Fruit fly (Drosophila melanogaster): ENCODE measurements around the gene Jwa.

DNA sequence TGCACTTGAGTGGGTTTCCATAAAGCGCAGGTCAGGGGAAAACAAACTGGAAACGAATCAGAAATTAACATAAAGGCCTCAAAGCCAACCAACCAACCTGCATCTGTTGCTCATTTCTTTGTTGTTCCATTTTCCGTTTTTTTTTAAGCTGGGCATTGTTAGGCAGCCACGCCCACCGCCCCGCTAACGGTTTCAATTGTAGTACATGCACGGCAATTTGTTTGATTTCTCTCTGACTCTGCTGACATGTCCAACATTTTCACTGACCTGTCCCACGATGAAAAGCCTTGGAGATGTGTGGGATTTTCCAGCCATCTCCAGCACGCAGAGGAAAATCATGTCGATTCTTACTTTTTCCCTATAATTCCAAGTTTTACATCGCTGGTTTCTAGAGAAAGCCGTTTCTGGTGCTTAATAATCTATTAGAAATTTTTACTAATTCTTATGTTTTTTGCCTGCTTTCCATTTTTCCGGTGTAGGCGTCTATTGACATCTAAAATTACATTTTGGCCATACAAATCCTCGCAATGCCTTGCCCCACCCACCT lies 48.7 kb downstream of the Jwa start:
- no peak for TF ChIP-seq Eip74EF (GFP tag; optimal IDR thresholded peaks at IDR 0.05)
- no peak for TF ChIP-seq Hmr (GFP tag; optimal IDR thresholded peaks at IDR 0.05)
- no peak for TF ChIP-seq pan (optimal IDR thresholded peaks at IDR 0.05)
- no peak for TF ChIP-seq pan (GFP tag; optimal IDR thresholded peaks at IDR 0.05 in 1 of 2, IDR thresholded peaks at IDR 0.05 in 1 of 2)
- TF ChIP-seq CG9215 (GFP tag; IDR thresholded peaks at IDR 0.05) = no peak
- TF ChIP-seq H2.0 (GFP tag; IDR thresholded peaks at IDR 0.05) = no peak
- TF ChIP-seq CG32772 (GFP tag; IDR thresholded peaks at IDR 0.05) = no peak
- TF ChIP-seq fd64A (GFP tag; optimal IDR thresholded peaks at IDR 0.05) = no peak
- TF ChIP-seq D19A (tag; optimal IDR thresholded peaks at IDR 0.05) = no peak
- no peak for TF ChIP-seq E2f1 (GFP tag; IDR thresholded peaks at IDR 0.05)

All from whole organism, embryonic.